Worm (Caenorhabditis elegans) whole organism, L4 larva: Measurements from ENCODE around the gene lron-13.

Experiments
- Y48G9A.11 ChIP-seq: fragments of 200-800 bp; sonication (Bioruptor generic); IDR thresholded peaks from 2 replicates; pipeline ENCODE4 v1.3.6; 2022; ENCODE audit warnings: missing genetic modification reagents, missing genetic modification characterization, missing compliant biosample characterization
- Y75B8A.6 ChIP-seq: fragments of 200-800 bp; sonication (Bioruptor generic); IDR thresholded peaks from 2 replicates; pipeline ENCODE4 v1.3.6; 2022; ENCODE audit warnings: missing genetic modification reagents, missing genetic modification characterization, missing compliant biosample characterization
- ZK337.2 ChIP-seq: fragments of 200-800 bp; sonication (Bioruptor generic); IDR thresholded peaks from 2 replicates; pipeline ENCODE4 v1.3.6; 2022; ENCODE audit warnings: missing genetic modification reagents, missing genetic modification characterization, missing compliant biosample characterization
- aha-1 ChIP-seq: fragments of 150-350 bp; peaks from one replicate; lab custom pipeline; 2014; ENCODE audit warnings: missing biosample characterization, missing genetic modification characterization
- ceh-20 ChIP-seq: fragments of 200-800 bp; sonication (Bioruptor generic); IDR thresholded peaks from 2 replicates; pipeline ENCODE4 v1.3.6; 2022; ENCODE audit warnings: missing genetic modification reagents, missing genetic modification characterization, missing compliant biosample characterization
- ces-1 ChIP-seq: fragments of 150-350 bp; sonication (generic microtip); optimal IDR thresholded peaks from 4 replicates; lab custom pipeline; 2014; ENCODE audit warnings: missing biosample characterization, missing genetic modification reagents, missing genetic modification characterization
- cey-2 ChIP-seq: sonication (generic microtip); optimal IDR thresholded peaks from 3 replicates; lab custom pipeline; 2017; ENCODE audit warnings: missing genetic modification characterization, mild to moderate bottlenecking, missing compliant biosample characterization, antibody characterized with exemption, borderline replicate concordance; ENCODE audit not compliant: insufficient read depth
- ctbp-1 ChIP-seq: fragments of 200-800 bp; sonication (Bioruptor generic); IDR thresholded peaks from 2 replicates; pipeline ENCODE4 v1.3.6; 2022; ENCODE audit warnings: missing genetic modification reagents, missing genetic modification characterization, missing compliant biosample characterization
- daf-16 ChIP-seq, 3 experiments: sonication (generic microtip); optimal IDR thresholded peaks; 2 replicates each; lab custom pipeline; 2016 to 2017; ENCODE audit warnings: missing genetic modification characterization in 3 of 3, missing genetic modification reagents in 3 of 3, mild to moderate bottlenecking in 2 of 3, missing compliant biosample characterization in 2 of 3, missing biosample characterization in 1 of 3, moderate library complexity in 1 of 3
- dmd-9 ChIP-seq: fragments of 200-800 bp; sonication (Bioruptor generic); IDR thresholded peaks from 2 replicates; pipeline ENCODE4 v1.3.6; 2022; ENCODE audit warnings: missing genetic modification reagents, missing genetic modification characterization, missing compliant biosample characterization
- duxl-1 ChIP-seq: sonication (generic microtip); optimal IDR thresholded peaks from 2 replicates; lab custom pipeline; 2016; ENCODE audit warnings: mild to moderate bottlenecking, missing genetic modification characterization, moderate library complexity, missing compliant biosample characterization; ENCODE audit not compliant: poor library complexity
- dve-1 ChIP-seq: sonication (generic microtip); optimal IDR thresholded peaks from 2 replicates; lab custom pipeline; 2017; ENCODE audit warnings: antibody characterized with exemption, mild to moderate bottlenecking, missing genetic modification characterization, missing compliant biosample characterization; ENCODE audit not compliant: insufficient read depth
- gei-8 ChIP-seq: fragments of 200-800 bp; sonication (Bioruptor generic); optimal IDR thresholded peaks from 2 replicates; lab custom pipeline; 2018; ENCODE audit warnings: mild to moderate bottlenecking, missing genetic modification characterization, missing compliant biosample characterization
- hlh-11 ChIP-seq: fragments of 200-800 bp; sonication (Bioruptor generic); optimal IDR thresholded peaks from 2 replicates; lab custom pipeline; 2018; ENCODE audit warnings: mild to moderate bottlenecking, missing genetic modification characterization, missing compliant biosample characterization
- lim-7 ChIP-seq: fragments of 200-800 bp; sonication (Bioruptor generic); IDR thresholded peaks from 2 replicates; pipeline ENCODE4 v1.3.6; 2022; ENCODE audit warnings: missing genetic modification characterization, missing compliant biosample characterization
- lin-13 ChIP-seq: fragments of 150-350 bp; optimal IDR thresholded peaks from 2 replicates; lab custom pipeline; 2014; ENCODE audit warnings: missing biosample characterization, missing genetic modification reagents, missing genetic modification characterization
- lin-38 ChIP-seq: fragments of 200-800 bp; sonication (Bioruptor generic); IDR thresholded peaks from 2 replicates; pipeline ENCODE4 v1.3.6; 2022; ENCODE audit warnings: missing genetic modification reagents, missing genetic modification characterization, missing compliant biosample characterization
- lsy-2 ChIP-seq, 2 experiments: fragments of 150-350 bp in 1 of 2; sonication (generic microtip) in 1 of 2; optimal IDR thresholded peaks; 2 replicates each; lab custom pipeline; 2014 to 2017; ENCODE audit warnings: missing biosample characterization in 2 of 2, missing genetic modification characterization in 2 of 2
- mep-1 ChIP-seq: fragments of 150-350 bp; sonication (generic microtip); optimal IDR thresholded peaks from 3 replicates; lab custom pipeline; 2014; ENCODE audit warnings: missing biosample characterization, missing genetic modification characterization
- mes-2 ChIP-seq: sonication (generic microtip); optimal IDR thresholded peaks from 2 replicates; lab custom pipeline; 2016; ENCODE audit warnings: missing genotype, mild to moderate bottlenecking, missing genetic modification characterization, missing compliant biosample characterization; ENCODE audit not compliant: poor library complexity, severe bottlenecking
- nhr-11 ChIP-seq: fragments of 150-350 bp; optimal IDR thresholded peaks from 2 replicates; lab custom pipeline; 2014; ENCODE audit warnings: missing biosample characterization, missing genetic modification characterization
- nhr-111 ChIP-seq: fragments of 200-800 bp; sonication (Bioruptor generic); optimal IDR thresholded peaks from 2 replicates; lab custom pipeline; 2018; ENCODE audit warnings: mild to moderate bottlenecking, missing genetic modification characterization, missing compliant biosample characterization
- nhr-25 ChIP-seq: sonication (generic microtip); optimal IDR thresholded peaks from 2 replicates; lab custom pipeline; 2017; ENCODE audit warnings: missing genetic modification characterization, mild to moderate bottlenecking, missing compliant biosample characterization, antibody characterized with exemption, moderate library complexity, borderline replicate concordance; ENCODE audit not compliant: insufficient read depth
- nhr-28 ChIP-seq: fragments of 150-350 bp; optimal IDR thresholded peaks from 2 replicates; lab custom pipeline; 2014; ENCODE audit warnings: missing biosample characterization, missing genetic modification characterization
- nhr-6 ChIP-seq: fragments of 150-350 bp; optimal IDR thresholded peaks from 2 replicates; lab custom pipeline; 2014; ENCODE audit warnings: missing biosample characterization, missing genetic modification characterization
- rbr-2 ChIP-seq: sonication (generic microtip); optimal IDR thresholded peaks from 2 replicates; lab custom pipeline; 2016; ENCODE audit warnings: missing genotype, missing genetic modification characterization, missing compliant biosample characterization
- saeg-2 ChIP-seq: fragments of 200-800 bp; sonication (Bioruptor generic); IDR thresholded peaks from 2 replicates; pipeline ENCODE4 v1.3.6; 2022; ENCODE audit warnings: missing genetic modification reagents, missing genetic modification characterization, missing compliant biosample characterization
- set-16 ChIP-seq: fragments of 200-800 bp; sonication (Bioruptor generic); IDR thresholded peaks from 2 replicates; pipeline ENCODE4 v1.3.6; 2022; ENCODE audit warnings: missing genetic modification reagents, missing genetic modification characterization, missing compliant biosample characterization
- unc-39 ChIP-seq: sonication (generic microtip); optimal IDR thresholded peaks from 2 replicates; lab custom pipeline; 2017; ENCODE audit warnings: missing biosample characterization, missing genetic modification characterization
- unc-62 ChIP-seq, 3 experiments: fragments of 150-350 bp in 1 of 3; sonication (generic microtip); optimal IDR thresholded peaks in 2 of 3; peaks in 1 of 3; 1 replicate in 1 of 3; 2 replicates in 2 of 3; lab custom pipeline; 2014 to 2017; ENCODE audit warnings: missing biosample characterization in 3 of 3, missing genetic modification characterization in 3 of 3, missing genetic modification reagents in 3 of 3, missing genotype in 1 of 3
- vab-7 ChIP-seq: fragments of 200-800 bp; sonication (Bioruptor generic); IDR thresholded peaks from 2 replicates; pipeline ENCODE4 v1.3.6; 2022; ENCODE audit warnings: missing genetic modification reagents, missing genetic modification characterization, missing compliant biosample characterization
- zfp-2 ChIP-seq: sonication (generic microtip); optimal IDR thresholded peaks from 2 replicates; lab custom pipeline; 2016; ENCODE audit warnings: mild to moderate bottlenecking, missing genetic modification characterization, missing compliant biosample characterization
- zfp-3 ChIP-seq: fragments of 200-800 bp; sonication (Bioruptor generic); conservative IDR thresholded peaks from 2 replicates; pipeline ENCODE4 v1.3.6; 2022; ENCODE audit warnings: missing genetic modification reagents, missing genetic modification characterization, missing compliant biosample characterization

The lron-13 gene

DNA sequence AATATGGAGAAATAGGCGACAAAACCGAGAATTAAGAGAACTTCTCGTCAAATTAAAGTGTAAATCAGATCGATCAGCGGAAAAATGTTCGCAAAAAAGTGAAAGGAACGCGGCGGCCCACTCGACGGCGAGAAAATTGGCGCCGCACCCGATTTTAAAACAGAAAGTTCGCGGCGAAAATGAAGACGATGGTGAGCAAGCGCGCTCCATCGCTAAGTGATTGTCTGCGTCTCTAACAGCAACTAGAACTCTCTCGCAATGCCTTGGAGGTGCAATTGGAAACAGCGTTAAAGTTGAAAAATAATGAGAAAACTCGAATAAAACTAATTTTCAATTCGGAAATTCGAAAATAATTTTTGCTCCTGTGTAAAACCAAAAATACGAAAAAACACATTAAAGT is 2.8 kb downstream of the lron-13 start (continued):
- TF ChIP-seq Y48G9A.11 (GFP tag; lab: Robert Waterston, UW), result no peak; the same call in 1 of the 2 replicates
- peak; percentile 54 for TF ChIP-seq dve-1 (tag; lab: Kevin White, UChicago)
- no peak for TF ChIP-seq zfp-3 (GFP tag; lab: Robert Waterston, UW)
- TF ChIP-seq lsy-2 (tag; optimal IDR thresholded peaks at IDR 0.05; lab: Kevin White, UChicago), result peak in 1 of 2 experiments; percentile 59
- peak; percentile 50 for TF ChIP-seq nhr-25 (tag; lab: Kevin White, UChicago)
- TF ChIP-seq set-16 (GFP tag; lab: Robert Waterston, UW), result peak; percentile 20; the same call in 1 of the 2 replicates
- peak; percentile 47 for TF ChIP-seq mep-1 (tag; lab: Kevin White, UChicago)
- TF ChIP-seq lin-13 (GFP tag; lab: Kevin White, UChicago), result peak; percentile 53
- no peak for TF ChIP-seq lim-7 (GFP tag; lab: Robert Waterston, UW)
- TF ChIP-seq duxl-1 (tag; lab: Kevin White, UChicago), result peak; percentile 10
- TF ChIP-seq hlh-11, result peak; percentile 38

DNA sequence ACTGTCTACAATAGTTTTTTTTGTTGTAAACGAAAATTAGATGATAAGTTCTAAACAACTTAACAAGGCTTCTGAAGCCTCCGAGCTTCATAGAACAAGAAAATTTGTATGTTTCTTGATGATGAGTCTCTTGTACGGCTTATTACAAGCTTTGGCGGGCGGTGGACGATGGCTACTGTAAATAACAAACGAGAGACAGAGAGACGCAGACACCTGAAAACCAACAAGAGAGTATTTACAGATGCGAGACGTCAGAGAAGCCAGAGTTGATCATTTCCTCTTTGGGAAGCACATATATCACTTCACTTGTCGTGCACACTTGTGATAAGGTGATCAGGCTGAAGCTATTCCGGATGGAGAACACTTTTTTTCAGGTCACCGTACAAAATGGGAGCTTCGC is 3.6 kb downstream of the lron-13 start:
- TF ChIP-seq saeg-2 (GFP tag; lab: Robert Waterston, UW) (no peak), nhr-11 (tag; lab: Kevin White, UChicago) (no peak), vab-7 (GFP tag; lab: Robert Waterston, UW) (no peak), cey-2 (no peak), zfp-3 (GFP tag; lab: Robert Waterston, UW) (no peak), unc-39 (tag; lab: Kevin White, UChicago) (no peak), nhr-6 (no peak), nhr-111 (GFP tag; lab: Kevin White, UChicago) (no peak), dmd-9 (GFP tag; lab: Robert Waterston, UW) (no peak), ces-1 (GFP tag; lab: Kevin White, UChicago) (no peak), rbr-2 (no peak), nhr-25 (tag; lab: Kevin White, UChicago) (no peak), ZK337.2 (GFP tag; lab: Robert Waterston, UW) (no peak), aha-1 (tag; lab: Kevin White, UChicago) (peak; percentile 68), gei-8 (GFP tag; lab: Kevin White, UChicago) (no peak), dve-1 (tag; lab: Kevin White, UChicago) (peak; percentile 3), daf-16 (GFP tag; optimal IDR thresholded peaks at IDR 0.05; lab: Kevin White, UChicago) (no peak), daf-16 (tag; optimal IDR thresholded peaks at IDR 0.05; lab: Kevin White, UChicago) (peak; percentile 37)

DNA sequence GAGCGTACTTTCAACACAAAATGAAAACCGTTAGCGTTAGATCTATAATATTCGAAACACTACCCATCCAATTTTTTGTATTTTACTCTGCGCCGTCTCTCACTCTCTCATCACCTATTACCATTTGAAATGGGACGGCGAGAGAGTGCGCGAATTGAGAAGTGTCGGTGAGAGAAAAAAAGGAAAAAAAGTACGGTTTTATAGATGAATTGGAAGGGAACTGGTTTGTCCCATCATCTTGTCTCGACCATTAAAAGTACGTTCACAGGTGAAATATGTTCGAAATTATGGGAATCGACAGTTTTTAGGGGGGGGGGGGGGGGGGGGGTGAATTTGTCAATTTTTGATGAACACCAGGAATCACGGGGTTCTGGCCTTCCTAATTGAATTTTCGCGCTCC is 7.5 kb downstream of the lron-13 start:
- TF ChIP-seq mes-2 (tag; lab: Kevin White, UChicago) (peak; percentile 21), Y75B8A.6 (GFP tag; lab: Robert Waterston, UW) (no peak), unc-62 (GFP tag; optimal IDR thresholded peaks at IDR 0.05 in 1 of 2; lab: Kevin White, UChicago) (peak in 1 of 2 experiments; percentile 18), unc-62 (tag; optimal IDR thresholded peaks at IDR 0.05; lab: Kevin White, UChicago) (no peak), lin-38 (GFP tag; lab: Robert Waterston, UW) (peak; percentile 41), set-16 (GFP tag; lab: Robert Waterston, UW) (0 out of 2 replicates have a peak, but pooled peaks have one; percentile 9), nhr-28 (tag; lab: Kevin White, UChicago) (peak; percentile 6), ceh-20 (GFP tag; lab: Robert Waterston, UW) (no peak), ctbp-1 (GFP tag; lab: Robert Waterston, UW) (no peak), zfp-2 (no peak), nhr-11 (tag; lab: Kevin White, UChicago) (no peak), hlh-11 (peak; percentile 2)
